Worm (Caenorhabditis elegans): Measurements from ENCODE around the gene W10C4.1.

ce11 chrIII:182080-182479 lies 24.8 kb downstream of the W10C4.1 start, which contains the start of gene F40G9.15:
- TF ChIP-seq nhr-12 (tag; optimal IDR thresholded peaks at IDR 0.05) (no peak), fos-1 (tag; optimal IDR thresholded peaks at IDR 0.05) (no peak), ceh-9 (tag; optimal IDR thresholded peaks at IDR 0.05) (no peak), ama-1 (optimal IDR thresholded peaks at IDR 0.05) (no peak), snpc-4 (tag; optimal IDR thresholded peaks at IDR 0.05) (no peak), egl-27 (tag; optimal IDR thresholded peaks at IDR 0.05) (no peak), skn-1 (tag; optimal IDR thresholded peaks at IDR 0.05) (no peak), pha-4 (tag; optimal IDR thresholded peaks at IDR 0.05) (no peak)

All from whole organism, L3 larva.